Worm (Caenorhabditis elegans) whole organism, L4 larva: ENCODE data around the gene Y94H6A.10.

Experiments
- D1046.2 ChIP-seq: fragments of 200-800 bp; sonication (Bioruptor generic); IDR thresholded peaks from 2 replicates; pipeline ENCODE4 v1.3.6; 2022; ENCODE audit warnings: missing genetic modification characterization, missing compliant biosample characterization
- F10B5.3 ChIP-seq: sonication (generic microtip); optimal IDR thresholded peaks from 2 replicates; lab custom pipeline; 2016; ENCODE audit warnings: mild to moderate bottlenecking, missing genetic modification characterization, missing compliant biosample characterization
- F26F4.8 ChIP-seq: fragments of 200-800 bp; sonication (Bioruptor generic); conservative IDR thresholded peaks from 2 replicates; pipeline ENCODE4 v1.3.6; 2022; ENCODE audit warnings: missing genetic modification characterization, missing compliant biosample characterization
- R02D3.7 ChIP-seq: fragments of 150-350 bp; sonication (generic microtip); optimal IDR thresholded peaks from 3 replicates; lab custom pipeline; 2014; ENCODE audit warnings: missing biosample characterization, missing genetic modification characterization
- T26A8.4 ChIP-seq: fragments of 200-800 bp; sonication (Bioruptor generic); IDR thresholded peaks from 2 replicates; pipeline ENCODE4 v1.3.6; 2022; ENCODE audit warnings: missing genetic modification characterization, missing compliant biosample characterization
- Y5F2A.4 ChIP-seq: fragments of 200-800 bp; sonication (Bioruptor generic); optimal IDR thresholded peaks from 2 replicates; lab custom pipeline; 2018; ENCODE audit warnings: mild to moderate bottlenecking, missing genetic modification characterization, missing compliant biosample characterization
- aha-1 ChIP-seq: fragments of 150-350 bp; peaks from one replicate; lab custom pipeline; 2014; ENCODE audit warnings: missing biosample characterization, missing genetic modification characterization
- aly-2 ChIP-seq: sonication (generic microtip); optimal IDR thresholded peaks from 2 replicates; lab custom pipeline; 2018; ENCODE audit warnings: missing biosample characterization, missing genetic modification characterization
- attf-4 ChIP-seq: sonication (generic microtip); optimal IDR thresholded peaks from 3 replicates; lab custom pipeline; 2017; ENCODE audit warnings: missing biosample characterization, missing genetic modification characterization
- ceh-28 ChIP-seq: fragments of 150-350 bp; optimal IDR thresholded peaks from 2 replicates; lab custom pipeline; 2014; ENCODE audit warnings: missing biosample characterization, missing genetic modification reagents, missing genetic modification characterization
- ceh-32 ChIP-seq: sonication (generic microtip); optimal IDR thresholded peaks from 2 replicates; lab custom pipeline; 2016; ENCODE audit warnings: mild to moderate bottlenecking, missing genetic modification characterization, missing compliant biosample characterization; ENCODE audit not compliant: poor library complexity
- ceh-62 ChIP-seq: sonication (generic microtip); optimal IDR thresholded peaks from 2 replicates; lab custom pipeline; 2017; ENCODE audit warnings: missing biosample characterization, missing genetic modification characterization
- daf-16 ChIP-seq, 3 experiments: sonication (generic microtip); optimal IDR thresholded peaks; 2 replicates each; lab custom pipeline; 2016 to 2017; ENCODE audit warnings: missing genetic modification characterization in 3 of 3, missing genetic modification reagents in 3 of 3, mild to moderate bottlenecking in 2 of 3, missing compliant biosample characterization in 2 of 3, missing biosample characterization in 1 of 3, moderate library complexity in 1 of 3
- dmd-6 ChIP-seq: fragments of 200-800 bp; sonication (Bioruptor generic); IDR thresholded peaks from 2 replicates; pipeline ENCODE4 v1.3.6; 2022; ENCODE audit warnings: missing genetic modification reagents, missing genetic modification characterization, missing compliant biosample characterization
- duxl-1 ChIP-seq: sonication (generic microtip); optimal IDR thresholded peaks from 2 replicates; lab custom pipeline; 2016; ENCODE audit warnings: mild to moderate bottlenecking, missing genetic modification characterization, moderate library complexity, missing compliant biosample characterization; ENCODE audit not compliant: poor library complexity
- dve-1 ChIP-seq: sonication (generic microtip); optimal IDR thresholded peaks from 2 replicates; lab custom pipeline; 2017; ENCODE audit warnings: antibody characterized with exemption, mild to moderate bottlenecking, missing genetic modification characterization, missing compliant biosample characterization; ENCODE audit not compliant: insufficient read depth
- egl-27 ChIP-seq: sonication (generic microtip); optimal IDR thresholded peaks from 3 replicates; lab custom pipeline; 2017; ENCODE audit warnings: missing biosample characterization, missing genetic modification reagents, missing genetic modification characterization
- egl-43 ChIP-seq: fragments of 200-800 bp; sonication (Bioruptor generic); IDR thresholded peaks from 2 replicates; pipeline ENCODE4 v1.3.6; 2022; ENCODE audit warnings: missing genetic modification reagents, missing genetic modification characterization, missing compliant biosample characterization
- fkh-10 ChIP-seq: fragments of 150-350 bp; optimal IDR thresholded peaks from 2 replicates; lab custom pipeline; 2014; ENCODE audit warnings: missing biosample characterization, missing genetic modification reagents, missing genetic modification characterization
- fos-1 ChIP-seq: fragments of 150-350 bp; optimal IDR thresholded peaks from 2 replicates; lab custom pipeline; 2014; ENCODE audit warnings: missing biosample characterization, missing genetic modification characterization
- hlh-11 ChIP-seq: fragments of 200-800 bp; sonication (Bioruptor generic); optimal IDR thresholded peaks from 2 replicates; lab custom pipeline; 2018; ENCODE audit warnings: mild to moderate bottlenecking, missing genetic modification characterization, missing compliant biosample characterization
- hlh-30 ChIP-seq: sonication (generic microtip); optimal IDR thresholded peaks from 2 replicates; lab custom pipeline; 2017; ENCODE audit warnings: antibody characterized with exemption, mild to moderate bottlenecking, missing genetic modification characterization, missing compliant biosample characterization; ENCODE audit not compliant: insufficient read depth
- hmg-1.1 ChIP-seq: fragments of 200-800 bp; sonication (Bioruptor generic); IDR thresholded peaks from 2 replicates; pipeline ENCODE4 v1.3.6; 2022; ENCODE audit warnings: missing genetic modification reagents, missing genetic modification characterization, missing compliant biosample characterization
- jun-1 ChIP-seq: fragments of 150-350 bp; optimal IDR thresholded peaks from 2 replicates; lab custom pipeline; 2014; ENCODE audit warnings: missing biosample characterization, missing genetic modification reagents, missing genetic modification characterization
- lin-29 ChIP-seq: fragments of 200-800 bp; sonication (Bioruptor generic); IDR thresholded peaks from 2 replicates; pipeline ENCODE4 v1.3.6; 2022; ENCODE audit warnings: missing genetic modification reagents, missing genetic modification characterization, missing compliant biosample characterization
- lin-38 ChIP-seq: fragments of 200-800 bp; sonication (Bioruptor generic); IDR thresholded peaks from 2 replicates; pipeline ENCODE4 v1.3.6; 2022; ENCODE audit warnings: missing genetic modification reagents, missing genetic modification characterization, missing compliant biosample characterization
- lsy-2 ChIP-seq, 2 experiments: fragments of 150-350 bp in 1 of 2; sonication (generic microtip) in 1 of 2; optimal IDR thresholded peaks; 2 replicates each; lab custom pipeline; 2014 to 2017; ENCODE audit warnings: missing biosample characterization in 2 of 2, missing genetic modification characterization in 2 of 2
- madf-5 ChIP-seq, 2 experiments: fragments of 200-800 bp; sonication (Bioruptor generic); IDR thresholded peaks; 2 replicates each; pipeline ENCODE4 v1.3.6; 2022; ENCODE audit warnings: missing compliant biosample characterization in 2 of 2, missing genetic modification characterization in 2 of 2
- mdl-1 ChIP-seq, 2 experiments: fragments of 150-350 bp in 1 of 2; sonication (generic microtip) in 1 of 2; optimal IDR thresholded peaks; 2 replicates each; lab custom pipeline; 2014 to 2017; ENCODE audit warnings: missing biosample characterization in 2 of 2, missing genetic modification characterization in 2 of 2
- mdt-29 ChIP-seq: fragments of 200-800 bp; sonication (Bioruptor generic); IDR thresholded peaks from 2 replicates; pipeline ENCODE4 v1.3.6; 2022; ENCODE audit warnings: missing genetic modification reagents, missing genetic modification characterization, missing compliant biosample characterization
- mep-1 ChIP-seq: fragments of 150-350 bp; sonication (generic microtip); optimal IDR thresholded peaks from 3 replicates; lab custom pipeline; 2014; ENCODE audit warnings: missing biosample characterization, missing genetic modification characterization
- mxl-3 ChIP-seq: fragments of 200-800 bp; sonication (Bioruptor generic); optimal IDR thresholded peaks from 2 replicates; lab custom pipeline; 2018; ENCODE audit warnings: mild to moderate bottlenecking, missing genetic modification characterization, missing compliant biosample characterization
- nhr-10 ChIP-seq: fragments of 150-350 bp; optimal IDR thresholded peaks from 2 replicates; lab custom pipeline; 2014; ENCODE audit warnings: missing biosample characterization, missing genetic modification characterization
- nhr-237 ChIP-seq: sonication (generic microtip); optimal IDR thresholded peaks from 2 replicates; lab custom pipeline; 2017; ENCODE audit warnings: missing biosample characterization, missing genetic modification characterization
- nhr-28 ChIP-seq: fragments of 150-350 bp; optimal IDR thresholded peaks from 2 replicates; lab custom pipeline; 2014; ENCODE audit warnings: missing biosample characterization, missing genetic modification characterization
- pqm-1 ChIP-seq: sonication (generic microtip); optimal IDR thresholded peaks from 2 replicates; lab custom pipeline; 2017; ENCODE audit warnings: missing biosample characterization, missing genetic modification characterization
- saeg-2 ChIP-seq: fragments of 200-800 bp; sonication (Bioruptor generic); IDR thresholded peaks from 2 replicates; pipeline ENCODE4 v1.3.6; 2022; ENCODE audit warnings: missing genetic modification reagents, missing genetic modification characterization, missing compliant biosample characterization
- set-16 ChIP-seq: fragments of 200-800 bp; sonication (Bioruptor generic); IDR thresholded peaks from 2 replicates; pipeline ENCODE4 v1.3.6; 2022; ENCODE audit warnings: missing genetic modification reagents, missing genetic modification characterization, missing compliant biosample characterization
- skn-1 ChIP-seq: fragments of 150-350 bp; optimal IDR thresholded peaks from 2 replicates; lab custom pipeline; 2014; ENCODE audit warnings: missing biosample characterization, missing genetic modification characterization
- snpc-1.2 ChIP-seq: fragments of 200-800 bp; sonication (Bioruptor generic); IDR thresholded peaks from 2 replicates; pipeline ENCODE4 v1.3.6; 2022; ENCODE audit warnings: missing genetic modification reagents, missing genetic modification characterization, missing compliant biosample characterization
- spr-3 ChIP-seq: fragments of 200-800 bp; sonication (Bioruptor generic); optimal IDR thresholded peaks from 2 replicates; lab custom pipeline; 2018; ENCODE audit warnings: mild to moderate bottlenecking, missing genetic modification characterization, missing compliant biosample characterization
- tra-1 ChIP-seq: fragments of 200-800 bp; sonication (Bioruptor generic); IDR thresholded peaks from 2 replicates; pipeline ENCODE4 v1.3.6; 2022; ENCODE audit warnings: missing genetic modification reagents, missing genetic modification characterization, missing compliant biosample characterization
- unc-130 ChIP-seq: sonication (generic microtip); optimal IDR thresholded peaks from 2 replicates; lab custom pipeline; 2016; ENCODE audit warnings: missing genetic modification reagents, missing genetic modification characterization, missing compliant biosample characterization
- unc-39 ChIP-seq: sonication (generic microtip); optimal IDR thresholded peaks from 2 replicates; lab custom pipeline; 2017; ENCODE audit warnings: missing biosample characterization, missing genetic modification characterization
- vab-7 ChIP-seq: fragments of 200-800 bp; sonication (Bioruptor generic); IDR thresholded peaks from 2 replicates; pipeline ENCODE4 v1.3.6; 2022; ENCODE audit warnings: missing genetic modification reagents, missing genetic modification characterization, missing compliant biosample characterization
- zag-1 ChIP-seq: fragments of 150-350 bp; optimal IDR thresholded peaks from 2 replicates; lab custom pipeline; 2014; ENCODE audit warnings: missing biosample characterization, missing genetic modification characterization
- zfp-2 ChIP-seq: sonication (generic microtip); optimal IDR thresholded peaks from 2 replicates; lab custom pipeline; 2016; ENCODE audit warnings: mild to moderate bottlenecking, missing genetic modification characterization, missing compliant biosample characterization
- zip-2 ChIP-seq: fragments of 150-350 bp; optimal IDR thresholded peaks from 2 replicates; lab custom pipeline; 2014; ENCODE audit warnings: missing biosample characterization, missing genetic modification characterization

Y94H6A.10 gene

DNA sequence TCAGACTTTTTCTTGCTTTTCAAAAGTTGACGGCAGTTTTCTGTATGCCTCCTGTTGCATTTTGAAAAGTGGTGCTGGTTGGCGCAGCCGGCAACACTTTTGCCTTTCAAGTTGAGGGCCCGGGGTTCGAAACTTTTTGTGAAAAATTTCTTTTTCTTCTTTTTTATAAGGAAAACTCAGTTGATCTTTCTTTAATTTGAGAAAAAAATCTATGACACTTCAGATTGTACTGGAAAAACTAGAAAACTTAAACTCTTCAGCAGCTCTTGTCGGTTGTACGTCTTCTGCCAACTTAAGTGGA is 45.6 kb downstream of the Y94H6A.10 start (continued):
- TF ChIP-seq lin-29 (GFP tag; lab: Robert Waterston, UW), result no peak
- TF ChIP-seq mxl-3 (GFP tag; lab: Kevin White, UChicago), result no peak
- TF ChIP-seq R02D3.7, result no peak
- no peak for TF ChIP-seq aly-2 (tag; lab: Kevin White, UChicago)
- no peak for TF ChIP-seq attf-4 (tag; lab: Kevin White, UChicago)
- TF ChIP-seq dmd-6 (GFP tag; lab: Robert Waterston, UW), result no peak
- TF ChIP-seq hmg-1.1, result no peak; the same call in 1 of the 2 replicates
- no peak for TF ChIP-seq hlh-11 (tag; lab: Kevin White, UChicago)
- TF ChIP-seq unc-130 (GFP tag; lab: Kevin White, UChicago), result no peak
- peak; percentile 61; the same call in 1 of the 2 replicates for TF ChIP-seq vab-7
- TF ChIP-seq duxl-1, result no peak
- no peak for TF ChIP-seq tra-1
- TF ChIP-seq hlh-30 (tag; lab: Kevin White, UChicago), result no peak
- no peak for TF ChIP-seq lsy-2 (tag; optimal IDR thresholded peaks at IDR 0.05; lab: Kevin White, UChicago)
- TF ChIP-seq nhr-10 (tag; lab: Kevin White, UChicago), result no peak
- TF ChIP-seq egl-43 (GFP tag; lab: Robert Waterston, UW), result peak; percentile 84
- no peak for TF ChIP-seq fos-1 (tag; lab: Kevin White, UChicago)
- TF ChIP-seq saeg-2 (GFP tag; lab: Robert Waterston, UW), result no peak
- TF ChIP-seq ceh-28 (tag; lab: Kevin White, UChicago), result no peak
- peak; percentile 75 for TF ChIP-seq lin-38 (GFP tag; lab: Robert Waterston, UW)
- TF ChIP-seq jun-1 (tag; lab: Kevin White, UChicago), result no peak
- 0 out of 2 replicates have a peak, but pooled peaks have one; percentile 54 for TF ChIP-seq snpc-1.2
- TF ChIP-seq Y5F2A.4 (GFP tag; lab: Kevin White, UChicago), result peak; percentile 67
- TF ChIP-seq zip-2 (tag; lab: Kevin White, UChicago), result no peak
- 0 out of 2 replicates have a peak, but pooled peaks have one; percentile 38 for TF ChIP-seq mdt-29 (GFP tag; lab: Robert Waterston, UW)
- no peak for TF ChIP-seq pqm-1 (tag; lab: Kevin White, UChicago)
- no peak for TF ChIP-seq nhr-237
- no peak for TF ChIP-seq mdl-1 (tag; optimal IDR thresholded peaks at IDR 0.05; lab: Kevin White, UChicago)

DNA sequence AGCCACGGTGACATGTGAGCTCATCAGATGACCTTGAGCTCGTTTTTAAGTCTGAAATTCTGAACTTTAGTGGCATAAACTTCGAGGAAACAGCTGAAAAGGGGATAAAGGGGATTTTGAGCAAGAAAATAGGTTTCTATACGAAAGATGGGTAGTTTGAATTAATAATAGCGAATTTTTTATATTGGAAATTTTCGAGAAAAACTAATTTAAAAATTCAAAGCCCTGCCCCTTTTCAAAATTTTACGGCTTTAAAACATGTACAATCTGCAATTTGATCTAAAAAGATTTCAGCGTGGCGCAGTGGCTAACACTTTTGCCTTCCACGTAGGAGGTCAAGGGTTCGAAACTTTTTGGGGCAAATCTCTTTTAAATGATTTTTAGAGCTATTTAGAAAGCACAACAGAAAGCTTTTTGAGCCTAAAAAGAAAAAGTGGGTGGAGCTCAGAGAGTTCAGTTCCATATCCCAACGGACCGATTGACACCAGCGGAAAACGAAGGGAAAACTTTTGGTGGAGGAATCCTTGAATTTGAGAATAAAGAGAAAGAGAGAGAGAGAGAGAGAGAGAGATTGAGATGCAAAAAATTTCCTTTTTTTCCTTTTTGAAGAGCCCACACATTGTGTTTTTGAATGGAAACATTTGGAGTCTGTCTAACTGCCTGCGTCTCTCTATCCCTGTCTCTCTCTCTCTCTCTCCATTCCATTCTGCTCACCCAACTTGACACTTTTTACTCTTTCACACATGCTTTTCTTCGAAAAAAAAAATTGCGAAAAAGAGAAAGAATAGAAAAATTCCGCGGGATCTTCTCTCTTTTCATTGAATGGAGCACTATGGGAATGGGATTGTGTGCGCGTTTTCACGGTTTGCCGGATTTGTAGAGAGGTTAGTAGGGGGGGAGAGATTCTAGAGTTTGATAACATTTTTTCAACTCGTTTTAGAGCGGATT is 46.2 kb downstream of the Y94H6A.10 start, which contains the start of gene Y69A2AR.31:
Gene Y69A2AR.31 (minus strand): TSS at position 51 of the 948 bp plus-strand sequence.
- TF ChIP-seq hmg-1.1 (no peak), nhr-28 (tag; lab: Kevin White, UChicago) (no peak), F10B5.3 (tag; lab: Kevin White, UChicago) (no peak), zag-1 (no peak), ceh-32 (tag; lab: Kevin White, UChicago) (no peak), mep-1 (tag; lab: Kevin White, UChicago) (no peak), set-16 (GFP tag; lab: Robert Waterston, UW) (no peak), spr-3 (GFP tag; lab: Kevin White, UChicago) (no peak), Y5F2A.4 (GFP tag; lab: Kevin White, UChicago) (peak; percentile 65), F26F4.8 (peak; percentile 76), D1046.2 (GFP tag; lab: Robert Waterston, UW) (0 out of 2 replicates have a peak, but pooled peaks have one; percentile 64), ceh-62 (tag; lab: Kevin White, UChicago) (no peak), zfp-2 (tag; lab: Kevin White, UChicago) (no peak), madf-5 (GFP tag; IDR thresholded peaks at IDR 0.05; lab: Robert Waterston, UW) (0 out of 4 replicates have a peak, but pooled peaks of 1 of the 2 experiments have one; percentile 50), unc-39 (no peak), hlh-11 (tag; lab: Kevin White, UChicago) (no peak), daf-16 (GFP tag; optimal IDR thresholded peaks at IDR 0.05; lab: Kevin White, UChicago) (peak in 1 of 2 experiments; percentile 5), daf-16 (tag; optimal IDR thresholded peaks at IDR 0.05; lab: Kevin White, UChicago) (peak; percentile 15), unc-130 (GFP tag; lab: Kevin White, UChicago) (no peak), fkh-10 (GFP tag; lab: Kevin White, UChicago) (peak; percentile 59), dve-1 (tag; lab: Kevin White, UChicago) (no peak), skn-1 (tag; lab: Kevin White, UChicago) (no peak), pqm-1 (tag; lab: Kevin White, UChicago) (no peak), egl-27 (tag; lab: Kevin White, UChicago) (no peak), aha-1 (peak; percentile 95), T26A8.4 (no peak)
